Worm (Caenorhabditis elegans) whole organism, L4 larva: Measurements from ENCODE around the gene F56D6.9.
A peak's percentile ranks its signal among the peaks of the same experiment; 100 is the strongest.

ENCODE experiments used
- ama-1 ChIP-seq: fragments of 150-350 bp; optimal IDR thresholded peaks from 2 replicates; lab custom pipeline; 2014; ENCODE audit warnings: inconsistent platforms, mixed read lengths
- ctbp-1 ChIP-seq: fragments of 200-800 bp; sonication (Bioruptor generic); IDR thresholded peaks from 2 replicates; pipeline ENCODE4 v1.3.6; 2022; ENCODE audit warnings: missing genetic modification reagents, missing genetic modification characterization, missing compliant biosample characterization
- dpl-1 ChIP-seq: fragments of 150-350 bp; optimal IDR thresholded peaks from 2 replicates; lab custom pipeline; 2014; ENCODE audit warnings: missing biosample characterization, missing genetic modification reagents, missing genetic modification characterization
- egl-27 ChIP-seq: sonication (generic microtip); optimal IDR thresholded peaks from 3 replicates; lab custom pipeline; 2017; ENCODE audit warnings: missing biosample characterization, missing genetic modification reagents, missing genetic modification characterization
- lin-1 ChIP-seq: fragments of 200-800 bp; sonication (Bioruptor generic); IDR thresholded peaks from 2 replicates; pipeline ENCODE4 v1.3.6; 2022; ENCODE audit warnings: missing genetic modification reagents, missing genetic modification characterization, missing compliant biosample characterization
- mdl-1 ChIP-seq, 2 experiments: fragments of 150-350 bp in 1 of 2; sonication (generic microtip) in 1 of 2; optimal IDR thresholded peaks; 2 replicates each; lab custom pipeline; 2014 to 2017; ENCODE audit warnings: missing biosample characterization in 2 of 2, missing genetic modification characterization in 2 of 2
- mxl-3 ChIP-seq: fragments of 200-800 bp; sonication (Bioruptor generic); optimal IDR thresholded peaks from 2 replicates; lab custom pipeline; 2018; ENCODE audit warnings: mild to moderate bottlenecking, missing genetic modification characterization, missing compliant biosample characterization
- nhr-28 ChIP-seq: fragments of 150-350 bp; optimal IDR thresholded peaks from 2 replicates; lab custom pipeline; 2014; ENCODE audit warnings: missing biosample characterization, missing genetic modification characterization
- sdz-12 ChIP-seq: fragments of 200-800 bp; sonication (Bioruptor generic); optimal IDR thresholded peaks from 2 replicates; lab custom pipeline; 2018; ENCODE audit warnings: mild to moderate bottlenecking, missing genetic modification characterization, missing compliant biosample characterization
- skn-1 ChIP-seq: fragments of 150-350 bp; optimal IDR thresholded peaks from 2 replicates; lab custom pipeline; 2014; ENCODE audit warnings: missing biosample characterization, missing genetic modification characterization
- tra-1 ChIP-seq: fragments of 200-800 bp; sonication (Bioruptor generic); IDR thresholded peaks from 2 replicates; pipeline ENCODE4 v1.3.6; 2022; ENCODE audit warnings: missing genetic modification reagents, missing genetic modification characterization, missing compliant biosample characterization

- TF ChIP-seq lin-1, result no peak
- peak; percentile 49 for TF ChIP-seq nhr-28 (tag; lab: Kevin White, UChicago)
- TF ChIP-seq egl-27 (tag; lab: Kevin White, UChicago), result no peak
- TF ChIP-seq ctbp-1 (GFP tag; lab: Robert Waterston, UW), result no peak
- no peak for TF ChIP-seq tra-1 (GFP tag; lab: Robert Waterston, UW)
- TF ChIP-seq dpl-1 (GFP tag; lab: Kevin White, UChicago), result no peak
- no peak for TF ChIP-seq mxl-3
- TF ChIP-seq mdl-1 (tag; optimal IDR thresholded peaks at IDR 0.05; lab: Kevin White, UChicago), result no peak
- no peak for TF ChIP-seq skn-1 (tag; lab: Kevin White, UChicago)
- TF ChIP-seq ama-1, result no peak
- no peak for TF ChIP-seq sdz-12 (GFP tag; lab: Kevin White, UChicago)
Measured at ce11 chrIV:3866018-3866417, 26.1 kb upstream of the F56D6.9 start.
